Worm (Caenorhabditis elegans): ENCODE results near the gene nspd-2.
A peak's percentile ranks its signal among the peaks of the same experiment; 100 is the strongest.

Gene nspd-2

DNA sequence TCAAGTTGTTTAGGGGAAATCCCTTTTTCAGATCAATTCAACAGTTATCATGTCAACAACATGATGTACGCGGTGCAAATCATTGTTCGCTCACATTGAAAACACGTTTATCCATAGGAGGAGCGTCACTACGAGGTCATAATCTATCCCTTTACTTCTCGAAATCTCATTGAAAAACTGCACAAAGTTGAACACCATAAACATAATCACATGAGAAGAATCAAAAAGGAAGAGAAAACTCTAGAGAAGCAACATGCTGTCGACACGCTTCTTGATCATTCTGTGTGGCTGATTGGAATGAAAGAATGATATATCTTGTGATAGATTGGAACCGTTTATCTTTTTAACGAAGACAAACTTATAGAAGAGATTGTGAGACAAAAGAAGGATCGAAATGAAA, 24.1 kb downstream of the nspd-2 start (continued):
- TF ChIP-seq zfp-2 (tag; optimal IDR thresholded peaks at IDR 0.05) (no peak), ZK337.2 (GFP tag; IDR thresholded peaks at IDR 0.05) (no peak), F10B5.3 (tag; optimal IDR thresholded peaks at IDR 0.05) (no peak), zag-1 (tag; optimal IDR thresholded peaks at IDR 0.05) (no peak), mdt-29 (GFP tag; IDR thresholded peaks at IDR 0.05) (peak; percentile 90), mxl-3 (GFP tag; optimal IDR thresholded peaks at IDR 0.05) (peak; percentile 86), T20F7.1 (GFP tag; optimal IDR thresholded peaks at IDR 0.05) (peak; percentile 29), madf-5 (GFP tag; IDR thresholded peaks at IDR 0.05) (no peak), sdz-12 (GFP tag; optimal IDR thresholded peaks at IDR 0.05) (no peak), Y48G9A.11 (GFP tag; IDR thresholded peaks at IDR 0.05) (no peak), dve-1 (tag; optimal IDR thresholded peaks at IDR 0.05; ENCODE audit: insufficient read depth) (peak; percentile 6), F26F4.8 (GFP tag; conservative IDR thresholded peaks at IDR 0.05) (no peak), ztf-11 (tag; optimal IDR thresholded peaks at IDR 0.05) (no peak), nhr-11 (tag; optimal IDR thresholded peaks at IDR 0.05) (peak; percentile 58), ama-1 (optimal IDR thresholded peaks at IDR 0.05) (no peak), nhr-41 (GFP tag; IDR thresholded peaks at IDR 0.05) (no peak), hlh-11 (tag; optimal IDR thresholded peaks at IDR 0.05) (peak; percentile 90), zfp-3 (GFP tag; conservative IDR thresholded peaks at IDR 0.05) (no peak), arid-1 (GFP tag; conservative IDR thresholded peaks at IDR 0.05) (no peak)

ce11 chrIV:9869344-9869743, 25.5 kb downstream of the nspd-2 start:
- no peak for TF ChIP-seq F37D6.2 (tag; optimal IDR thresholded peaks at IDR 0.05)
- TF ChIP-seq dve-1 (tag; optimal IDR thresholded peaks at IDR 0.05; ENCODE audit: insufficient read depth): no peak
- no peak for TF ChIP-seq attf-4 (tag; optimal IDR thresholded peaks at IDR 0.05)
- TF ChIP-seq mxl-3 (GFP tag; optimal IDR thresholded peaks at IDR 0.05): no peak
- TF ChIP-seq unc-39 (tag; optimal IDR thresholded peaks at IDR 0.05): no peak
- no peak for TF ChIP-seq set-16 (GFP tag; IDR thresholded peaks at IDR 0.05)
- no peak for TF ChIP-seq lin-13 (GFP tag; optimal IDR thresholded peaks at IDR 0.05)
- TF ChIP-seq nhr-76 (tag; optimal IDR thresholded peaks at IDR 0.05): no peak
- TF ChIP-seq spr-1 (tag; optimal IDR thresholded peaks at IDR 0.05): no peak
- TF ChIP-seq T26A8.4 (GFP tag; IDR thresholded peaks at IDR 0.05): no peak
- TF ChIP-seq nhr-6 (tag; optimal IDR thresholded peaks at IDR 0.05): no peak
- no peak for TF ChIP-seq dmd-9 (GFP tag; IDR thresholded peaks at IDR 0.05)
- no peak for TF ChIP-seq T20F7.1 (GFP tag; optimal IDR thresholded peaks at IDR 0.05)
- TF ChIP-seq nhr-28 (tag; optimal IDR thresholded peaks at IDR 0.05): no peak
- TF ChIP-seq madf-9 (GFP tag; conservative IDR thresholded peaks at IDR 0.05): no peak
- no peak for TF ChIP-seq dmd-6 (GFP tag; IDR thresholded peaks at IDR 0.05)

DNA sequence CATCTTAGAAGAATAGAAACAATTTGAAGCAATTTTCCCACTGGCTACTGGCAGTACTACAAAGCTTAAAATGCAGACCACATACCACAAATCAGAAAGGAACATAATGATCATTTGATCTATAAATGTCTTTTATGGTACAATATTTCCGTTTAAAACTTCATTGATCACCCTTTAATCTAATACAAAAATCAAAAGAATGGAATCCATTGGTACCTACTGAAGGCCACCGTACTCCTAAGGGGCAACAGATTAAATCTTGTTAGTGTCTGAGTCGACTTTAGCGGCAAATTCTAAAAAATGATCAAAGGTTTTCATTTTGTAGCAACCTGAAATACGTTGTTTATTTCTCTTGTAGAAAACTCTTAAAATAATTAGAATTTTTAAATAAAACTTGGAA, 28.4 kb downstream of the nspd-2 start:
- TF ChIP-seq nhr-28 (tag; optimal IDR thresholded peaks at IDR 0.05) (no peak), arid-1 (GFP tag; conservative IDR thresholded peaks at IDR 0.05) (no peak), lim-7 (GFP tag; IDR thresholded peaks at IDR 0.05) (no peak), tra-1 (GFP tag; IDR thresholded peaks at IDR 0.05) (no peak), sdz-12 (GFP tag; optimal IDR thresholded peaks at IDR 0.05) (no peak), ceh-20 (GFP tag; IDR thresholded peaks at IDR 0.05) (no peak), aly-2 (tag; optimal IDR thresholded peaks at IDR 0.05) (no peak), nhr-42 (GFP tag; IDR thresholded peaks at IDR 0.05) (no peak), Y48G9A.11 (GFP tag; IDR thresholded peaks at IDR 0.05) (no peak), ceh-62 (tag; optimal IDR thresholded peaks at IDR 0.05) (no peak), lin-15B (tag; optimal IDR thresholded peaks at IDR 0.05) (no peak), hlh-11 (tag; optimal IDR thresholded peaks at IDR 0.05) (no peak), gei-8 (GFP tag; optimal IDR thresholded peaks at IDR 0.05) (no peak), nhr-77 (tag; optimal IDR thresholded peaks at IDR 0.05) (no peak), zag-1 (tag; optimal IDR thresholded peaks at IDR 0.05) (no peak), egl-27 (tag; optimal IDR thresholded peaks at IDR 0.05) (no peak), hlh-30 (tag; optimal IDR thresholded peaks at IDR 0.05; ENCODE audit: insufficient read depth) (no peak), nhr-102 (tag; optimal IDR thresholded peaks at IDR 0.05) (no peak), mdt-29 (GFP tag; IDR thresholded peaks at IDR 0.05) (no peak), lin-1 (GFP tag; IDR thresholded peaks at IDR 0.05) (no peak)
